Fruit fly (Drosophila melanogaster) whole organism, embryonic: ENCODE measurements around the gene CG15308.

Source experiments
- CG10431 ChIP-seq: fragments of 200-800 bp; sonication (Bioruptor generic); optimal IDR thresholded peaks from 3 replicates; lab custom pipeline; 2018; ENCODE audit warnings: missing biosample characterization, mild to moderate bottlenecking, missing genetic modification characterization
- CG12219 ChIP-seq: fragments of 200-800 bp; sonication (Bioruptor generic); optimal IDR thresholded peaks from 3 replicates; lab custom pipeline; 2018; ENCODE audit warnings: missing biosample characterization, mild to moderate bottlenecking, missing genetic modification characterization
- CG12391 ChIP-seq: fragments of 200-800 bp; sonication (Bioruptor generic); optimal IDR thresholded peaks from 3 replicates; lab custom pipeline; 2018; ENCODE audit warnings: missing biosample characterization, mild to moderate bottlenecking, missing genetic modification characterization, moderate library complexity
- CG13624 ChIP-seq: fragments of 200-800 bp; sonication (Bioruptor generic); optimal IDR thresholded peaks from 2 replicates; lab custom pipeline; 2016; ENCODE audit warnings: missing biosample characterization, missing genetic modification characterization
- CG18262 ChIP-seq: fragments of 200-800 bp; optimal IDR thresholded peaks from 3 replicates; lab custom pipeline; 2019; ENCODE audit warnings: missing biosample characterization, mild to moderate bottlenecking, missing genetic modification characterization, moderate library complexity
- CG2875 ChIP-seq: fragments of 200-800 bp; sonication (Bioruptor generic); optimal IDR thresholded peaks from 2 replicates; lab custom pipeline; 2017; ENCODE audit warnings: missing biosample characterization, mild to moderate bottlenecking, missing genetic modification characterization, missing genetic modification reagents
- CG3065 ChIP-seq: fragments of 200-800 bp; sonication (Bioruptor generic); optimal IDR thresholded peaks from 2 replicates; lab custom pipeline; 2016; ENCODE audit warnings: missing biosample characterization, missing genetic modification characterization
- CG31388 ChIP-seq: fragments of 200-800 bp; sonication (Bioruptor generic); optimal IDR thresholded peaks from 2 replicates; lab custom pipeline; 2016; ENCODE audit warnings: missing biosample characterization, missing genetic modification characterization
- CG32532 ChIP-seq: fragments of 200-800 bp; sonication (Bioruptor generic); IDR thresholded peaks from 2 replicates; pipeline ENCODE4 v1.3.6; 2022; ENCODE audit warnings: missing biosample characterization, missing genetic modification characterization
- CG3281 ChIP-seq: fragments of 200-800 bp; sonication (Bioruptor generic); optimal IDR thresholded peaks from 3 replicates; lab custom pipeline; 2017; ENCODE audit warnings: missing biosample characterization, mild to moderate bottlenecking, missing genetic modification characterization
- CG3407 ChIP-seq: fragments of 200-800 bp; sonication (Bioruptor generic); optimal IDR thresholded peaks from 2 replicates; lab custom pipeline; 2018; ENCODE audit warnings: missing biosample characterization, mild to moderate bottlenecking, missing genetic modification characterization
- CG34376 ChIP-seq: fragments of 200-800 bp; sonication (Bioruptor generic); optimal IDR thresholded peaks from 2 replicates; lab custom pipeline; 2018; ENCODE audit warnings: missing biosample characterization, mild to moderate bottlenecking, missing genetic modification characterization
- CG3847 ChIP-seq: fragments of 200-800 bp; sonication (Bioruptor generic); IDR thresholded peaks from 2 replicates; pipeline ENCODE4 v1.3.6; 2022; ENCODE audit warnings: missing biosample characterization, missing genetic modification characterization
- CG4730 ChIP-seq: fragments of 200-800 bp; sonication (Bioruptor generic); IDR thresholded peaks from 2 replicates; pipeline ENCODE4 v1.3.6; 2022; ENCODE audit warnings: missing biosample characterization, missing genetic modification characterization
- CG6254 ChIP-seq: fragments of 200-800 bp; sonication (Bioruptor generic); optimal IDR thresholded peaks from 3 replicates; lab custom pipeline; 2017; ENCODE audit warnings: mild to moderate bottlenecking, missing biosample characterization, missing genetic modification reagents, missing genetic modification characterization
- CG6765 ChIP-seq: fragments of 200-800 bp; sonication (Bioruptor generic); optimal IDR thresholded peaks from 3 replicates; lab custom pipeline; 2017; ENCODE audit warnings: missing biosample characterization, mild to moderate bottlenecking, missing genetic modification characterization
- CG6791 ChIP-seq: fragments of 200-800 bp; sonication (Bioruptor generic); IDR thresholded peaks from 3 replicates; pipeline ENCODE4 v1.3.6; 2022; ENCODE audit warnings: missing biosample characterization, missing genetic modification characterization; ENCODE audit not compliant: partially characterized antibody
- CG9817 ChIP-seq: fragments of 200-800 bp; sonication (Bioruptor generic); optimal IDR thresholded peaks from 2 replicates; lab custom pipeline; 2018; ENCODE audit warnings: missing biosample characterization, mild to moderate bottlenecking, missing genetic modification characterization, moderate library complexity
- CG9876 ChIP-seq: fragments of 200-800 bp; sonication (Bioruptor generic); optimal IDR thresholded peaks from 2 replicates; lab custom pipeline; 2016; ENCODE audit warnings: missing biosample characterization, missing genetic modification characterization
- CTCF ChIP-seq: fragments of 200-800 bp; sonication (Bioruptor generic); optimal IDR thresholded peaks from 2 replicates; lab custom pipeline; 2017; ENCODE audit warnings: missing biosample characterization, mild to moderate bottlenecking, missing genetic modification characterization, moderate library complexity
- E2f1 ChIP-seq: fragments of 200-800 bp; sonication (Bioruptor generic); IDR thresholded peaks from 2 replicates; pipeline ENCODE4 v1.3.6; 2022; ENCODE audit warnings: missing biosample characterization, missing genetic modification characterization
- HHEX ChIP-seq: fragments of 200-800 bp; sonication (Bioruptor generic); optimal IDR thresholded peaks from 3 replicates; lab custom pipeline; 2017; ENCODE audit warnings: missing biosample characterization, mild to moderate bottlenecking, missing genetic modification characterization, missing genetic modification reagents
- HLH54F ChIP-seq: fragments of 200-800 bp; sonication (Bioruptor generic); optimal IDR thresholded peaks from 3 replicates; lab custom pipeline; 2016; ENCODE audit warnings: missing biosample characterization, missing genetic modification characterization
- Hr3 ChIP-seq: fragments of 200-800 bp; sonication (Bioruptor generic); optimal IDR thresholded peaks from 3 replicates; lab custom pipeline; 2016; ENCODE audit warnings: missing biosample characterization, missing genetic modification characterization
- Mad ChIP-seq: fragments of 200-800 bp; sonication (Bioruptor generic); optimal IDR thresholded peaks from 2 replicates; lab custom pipeline; 2016; ENCODE audit warnings: missing biosample characterization, missing genetic modification characterization
- NK7.1 ChIP-seq: fragments of 200-800 bp; sonication (Bioruptor generic); optimal IDR thresholded peaks from 3 replicates; lab custom pipeline; 2016; ENCODE audit warnings: missing biosample characterization, missing genetic modification characterization
- Ssrp ChIP-seq: fragments of 200-800 bp; sonication (Bioruptor generic); optimal IDR thresholded peaks from 2 replicates; lab custom pipeline; 2018; ENCODE audit warnings: missing biosample characterization, mild to moderate bottlenecking, missing genetic modification characterization, moderate library complexity
- al ChIP-seq: fragments of 200-800 bp; sonication (Bioruptor generic); IDR thresholded peaks from 2 replicates; pipeline ENCODE4 v1.3.6; 2022; ENCODE audit warnings: missing biosample characterization, missing genetic modification characterization
- ara ChIP-seq: fragments of 200-800 bp; sonication (Bioruptor generic); IDR thresholded peaks from 2 replicates; pipeline ENCODE4 v1.3.6; 2022; ENCODE audit warnings: missing biosample characterization, missing genetic modification characterization
- cwo ChIP-seq: fragments of 200-800 bp; sonication (Bioruptor generic); optimal IDR thresholded peaks from 3 replicates; lab custom pipeline; 2017; ENCODE audit warnings: missing biosample characterization, missing genetic modification characterization, mild to moderate bottlenecking, moderate library complexity, missing genetic modification reagents
- dan ChIP-seq: fragments of 200-800 bp; sonication (Bioruptor generic); IDR thresholded peaks from 2 replicates; pipeline ENCODE4 v1.3.6; 2022; ENCODE audit warnings: missing biosample characterization, missing genetic modification characterization
- dysf ChIP-seq: fragments of 200-800 bp; sonication (Bioruptor generic); IDR thresholded peaks from 3 replicates; pipeline ENCODE4 v1.3.6; 2022; ENCODE audit warnings: missing biosample characterization, missing genetic modification characterization
- fd102C ChIP-seq: fragments of 200-800 bp; sonication (Bioruptor generic); optimal IDR thresholded peaks from 2 replicates; lab custom pipeline; 2018; ENCODE audit warnings: missing biosample characterization, mild to moderate bottlenecking, missing genetic modification characterization, moderate library complexity
- gem ChIP-seq: fragments of 200-800 bp; sonication (Bioruptor generic); optimal IDR thresholded peaks from 2 replicates; lab custom pipeline; 2019; ENCODE audit warnings: missing biosample characterization, mild to moderate bottlenecking, missing genetic modification characterization, moderate library complexity
- grau ChIP-seq: fragments of 200-800 bp; optimal IDR thresholded peaks from 3 replicates; lab custom pipeline; 2019; ENCODE audit warnings: missing biosample characterization, mild to moderate bottlenecking, missing genetic modification characterization, moderate library complexity
- gsb ChIP-seq: fragments of 200-800 bp; sonication (Bioruptor generic); IDR thresholded peaks from 2 replicates; pipeline ENCODE4 v1.3.6; 2022; ENCODE audit warnings: missing biosample characterization, missing genetic modification characterization
- jing ChIP-seq: fragments of 200-800 bp; sonication (Bioruptor generic); optimal IDR thresholded peaks from 2 replicates; lab custom pipeline; 2018; ENCODE audit warnings: missing biosample characterization, mild to moderate bottlenecking, missing genetic modification characterization
- jumu ChIP-seq: fragments of 200-800 bp; sonication (Bioruptor generic); optimal IDR thresholded peaks from 3 replicates; lab custom pipeline; 2016; ENCODE audit warnings: missing biosample characterization, missing genetic modification characterization
- klu ChIP-seq: fragments of 200-800 bp; sonication (Bioruptor generic); IDR thresholded peaks from 2 replicates; pipeline ENCODE4 v1.3.6; 2022; ENCODE audit warnings: missing biosample characterization, missing genetic modification characterization
- maf-S ChIP-seq: fragments of 200-800 bp; sonication (Bioruptor generic); optimal IDR thresholded peaks from 2 replicates; lab custom pipeline; 2016; ENCODE audit warnings: missing biosample characterization, missing genetic modification characterization
- mam ChIP-seq: fragments of 200-800 bp; sonication (Bioruptor generic); optimal IDR thresholded peaks from 3 replicates; lab custom pipeline; 2016; ENCODE audit warnings: missing biosample characterization, missing genetic modification characterization
- nerfin-2 ChIP-seq: fragments of 200-800 bp; sonication (Bioruptor generic); IDR thresholded peaks from 2 replicates; pipeline ENCODE4 v1.3.6; 2022; ENCODE audit warnings: missing biosample characterization, missing genetic modification characterization; ENCODE audit not compliant: partially characterized antibody
- odd ChIP-seq: fragments of 200-800 bp; sonication (Bioruptor generic); optimal IDR thresholded peaks from 2 replicates; lab custom pipeline; 2017; ENCODE audit warnings: missing biosample characterization, mild to moderate bottlenecking, missing genetic modification characterization
- pros ChIP-seq: fragments of 200-800 bp; sonication (Bioruptor generic); optimal IDR thresholded peaks from 3 replicates; lab custom pipeline; 2019; ENCODE audit warnings: missing biosample characterization, mild to moderate bottlenecking, missing genetic modification characterization, moderate library complexity
- ro ChIP-seq: fragments of 200-800 bp; sonication (Bioruptor generic); IDR thresholded peaks from 2 replicates; pipeline ENCODE4 v1.3.6; 2022; ENCODE audit warnings: missing biosample characterization, missing genetic modification characterization
- row ChIP-seq: fragments of 200-800 bp; sonication (Bioruptor generic); IDR thresholded peaks from 3 replicates; pipeline ENCODE4 v1.3.6; 2022; ENCODE audit warnings: missing biosample characterization, missing genetic modification characterization
- sens-2 ChIP-seq: fragments of 200-800 bp; sonication (Bioruptor generic); IDR thresholded peaks from 2 replicates; pipeline ENCODE4 v1.3.6; 2022; ENCODE audit warnings: missing biosample characterization, missing genetic modification characterization
- slbo ChIP-seq: fragments of 200-800 bp; sonication (Bioruptor generic); IDR thresholded peaks from 2 replicates; pipeline ENCODE4 v1.3.6; 2022; ENCODE audit warnings: missing biosample characterization, missing genetic modification characterization
- sr ChIP-seq: fragments of 200-800 bp; sonication (Bioruptor generic); IDR thresholded peaks from 3 replicates; pipeline ENCODE4 v1.3.6; 2022; ENCODE audit warnings: missing biosample characterization, missing genetic modification characterization
- ssp ChIP-seq: fragments of 200-800 bp; sonication (Bioruptor generic); IDR thresholded peaks from 2 replicates; pipeline ENCODE4 v1.3.6; 2022; ENCODE audit warnings: missing biosample characterization, missing genetic modification characterization
- stc ChIP-seq: fragments of 200-800 bp; sonication (Bioruptor generic); IDR thresholded peaks from 2 replicates; pipeline ENCODE4 v1.3.6; 2022; ENCODE audit warnings: missing biosample characterization, missing genetic modification characterization
- unc-4 ChIP-seq: fragments of 200-800 bp; sonication (Bioruptor generic); IDR thresholded peaks from 2 replicates; pipeline ENCODE4 v1.3.6; 2022; ENCODE audit warnings: missing biosample characterization, missing genetic modification characterization; ENCODE audit not compliant: partially characterized antibody
- zen2 ChIP-seq: fragments of 200-800 bp; sonication (Bioruptor generic); IDR thresholded peaks from 3 replicates; pipeline ENCODE4 v1.3.6; 2022; ENCODE audit warnings: missing biosample characterization, missing genetic modification characterization; ENCODE audit not compliant: partially characterized antibody

CG15308 gene

dm6 chrX:10244763-10245162, 25.8 kb upstream of the CG15308 start (continued):
- no peak for TF ChIP-seq CG31388 (GFP tag; lab: Kevin White, UChicago)
- no peak for TF ChIP-seq CG34376
- TF ChIP-seq CG3065 (GFP tag; lab: Kevin White, UChicago), result no peak
- TF ChIP-seq unc-4 (GFP tag; lab: Robert Waterston, UW), result no peak
- TF ChIP-seq klu (GFP tag; lab: Robert Waterston, UW), result no peak
- peak; percentile 30; the same call in 1 of the 3 replicates for TF ChIP-seq dysf
- no peak for TF ChIP-seq ara (GFP tag; lab: Robert Waterston, UW)
- 0 out of 2 replicates have a peak, but pooled peaks have one; percentile 6 for TF ChIP-seq al (GFP tag; lab: Robert Waterston, UW)
- TF ChIP-seq ssp (GFP tag; lab: Robert Waterston, UW), result no peak
- peak; percentile 32 for TF ChIP-seq grau (tag; lab: Kevin White, UChicago)
- no peak for TF ChIP-seq CG6254 (GFP tag; lab: Kevin White, UChicago)
- TF ChIP-seq cwo (GFP tag; lab: Kevin White, UChicago), result no peak
- no peak for TF ChIP-seq CG12219 (GFP tag; lab: Kevin White, UChicago)
- no peak for TF ChIP-seq CTCF (GFP tag; lab: Kevin White, UChicago)
- no peak for TF ChIP-seq NK7.1 (GFP tag; lab: Kevin White, UChicago)
- TF ChIP-seq sr (GFP tag; lab: Robert Waterston, UW), result no peak
- TF ChIP-seq Ssrp (tag; lab: Kevin White, UChicago), result no peak
- no peak for TF ChIP-seq mam (GFP tag; lab: Kevin White, UChicago)
- peak; percentile 45 for TF ChIP-seq slbo (GFP tag; lab: Robert Waterston, UW)
- TF ChIP-seq CG2875, result no peak
- no peak for TF ChIP-seq pros (GFP tag; lab: Kevin White, UChicago)
- peak; percentile 48 for TF ChIP-seq row (GFP tag; lab: Robert Waterston, UW)
- no peak for TF ChIP-seq Mad (GFP tag; lab: Kevin White, UChicago)
- TF ChIP-seq CG9817 (tag; lab: Kevin White, UChicago), result no peak
- no peak for TF ChIP-seq HHEX (GFP tag; lab: Kevin White, UChicago)
- no peak for TF ChIP-seq dan (GFP tag; lab: Robert Waterston, UW)
- no peak for TF ChIP-seq CG18262 (tag; lab: Kevin White, UChicago)
- TF ChIP-seq Hr3 (GFP tag; lab: Kevin White, UChicago), result no peak
- TF ChIP-seq stc (GFP tag; lab: Robert Waterston, UW), result no peak
- TF ChIP-seq jing (GFP tag; lab: Kevin White, UChicago), result no peak
- TF ChIP-seq ro (GFP tag; lab: Robert Waterston, UW), result no peak
- TF ChIP-seq CG3407 (GFP tag; lab: Kevin White, UChicago), result no peak
- peak; percentile 13; the same call in 1 of the 2 replicates for TF ChIP-seq CG32532 (GFP tag; lab: Robert Waterston, UW)
- no peak for TF ChIP-seq CG13624 (GFP tag; lab: Kevin White, UChicago)
- TF ChIP-seq CG12391 (tag; lab: Kevin White, UChicago), result no peak
- TF ChIP-seq CG3281 (GFP tag; lab: Kevin White, UChicago), result peak; percentile 11
- TF ChIP-seq maf-S, result no peak
- no peak for TF ChIP-seq CG4730 (GFP tag; lab: Robert Waterston, UW)
- no peak for TF ChIP-seq sens-2
- peak; percentile 37 for TF ChIP-seq gem (tag; lab: Kevin White, UChicago)
- no peak for TF ChIP-seq CG9876
- no peak for TF ChIP-seq odd (GFP tag; lab: Kevin White, UChicago)
- no peak for TF ChIP-seq zen2
- TF ChIP-seq CG3847, result no peak
- no peak for TF ChIP-seq CG6791
- no peak for TF ChIP-seq gsb (GFP tag; lab: Robert Waterston, UW)
- TF ChIP-seq CG6765 (GFP tag; lab: Kevin White, UChicago), result no peak
- TF ChIP-seq fd102C (GFP tag; lab: Kevin White, UChicago), result no peak
- TF ChIP-seq jumu (GFP tag; lab: Kevin White, UChicago), result no peak
- no peak for TF ChIP-seq nerfin-2 (GFP tag; lab: Robert Waterston, UW)
- no peak for TF ChIP-seq CG10431 (GFP tag; lab: Kevin White, UChicago)
- TF ChIP-seq E2f1 (GFP tag; lab: Robert Waterston, UW), result no peak
- TF ChIP-seq HLH54F (GFP tag; lab: Kevin White, UChicago), result no peak
